Worm (Caenorhabditis elegans): ENCODE data around the gene Y26G10.6.

Gene Y26G10.6

ce11 chrV:17743802-17744201, 44.0 kb downstream of the Y26G10.6 start:
- TF ChIP-seq attf-4 (tag; optimal IDR thresholded peaks at IDR 0.05) (no peak), ceh-28 (tag; optimal IDR thresholded peaks at IDR 0.05) (no peak), F44E2.7 (GFP tag; IDR thresholded peaks at IDR 0.05) (no peak), nhr-10 (tag; optimal IDR thresholded peaks at IDR 0.05) (no peak), F37D6.2 (tag; optimal IDR thresholded peaks at IDR 0.05) (no peak), zfp-2 (tag; optimal IDR thresholded peaks at IDR 0.05) (no peak), pha-4 (GFP tag; IDR thresholded peaks at IDR 0.05) (no peak), pha-4 (tag; optimal IDR thresholded peaks at IDR 0.05) (no peak), nhr-111 (GFP tag; optimal IDR thresholded peaks at IDR 0.05) (no peak), nhr-42 (GFP tag; IDR thresholded peaks at IDR 0.05) (no peak), F49E8.2 (tag; optimal IDR thresholded peaks at IDR 0.05; ENCODE audit: borderline replicate concordance) (no peak), pqm-1 (tag; optimal IDR thresholded peaks at IDR 0.05) (no peak)

- no peak for TF ChIP-seq ctbp-1 (GFP tag; IDR thresholded peaks at IDR 0.05)
- no peak for TF ChIP-seq zip-2 (tag; optimal IDR thresholded peaks at IDR 0.05)
- no peak for TF ChIP-seq saeg-2 (GFP tag; IDR thresholded peaks at IDR 0.05)
- no peak for TF ChIP-seq dmd-9 (GFP tag; IDR thresholded peaks at IDR 0.05)
- TF ChIP-seq mes-2 (tag; optimal IDR thresholded peaks at IDR 0.05; ENCODE audit: poor library complexity, severe bottlenecking): no peak
- no peak for TF ChIP-seq F44E2.7 (GFP tag; IDR thresholded peaks at IDR 0.05)
- TF ChIP-seq snpc-1.2 (GFP tag; IDR thresholded peaks at IDR 0.05): no peak
- no peak for TF ChIP-seq F26F4.8 (GFP tag; conservative IDR thresholded peaks at IDR 0.05)
- no peak for TF ChIP-seq lin-38 (GFP tag; IDR thresholded peaks at IDR 0.05)
- no peak for TF ChIP-seq set-16 (GFP tag; IDR thresholded peaks at IDR 0.05)
- TF ChIP-seq rbr-2 (tag; optimal IDR thresholded peaks at IDR 0.05): no peak
- no peak for TF ChIP-seq hlh-30 (tag; optimal IDR thresholded peaks at IDR 0.05; ENCODE audit: insufficient read depth)
- no peak for TF ChIP-seq lin-29 (GFP tag; IDR thresholded peaks at IDR 0.05)
These were observed 47.2 kb downstream of the Y26G10.6 start, which contains the start of gene twk-36 for ce11 chrV:17746959-17747358. TSS of gene twk-36 (minus strand) at chrV:17747059.

ce11 chrV:17749181-17749580, 49.4 kb downstream of the Y26G10.6 start, which contains the start of gene R12G8.1:
TSS of gene R12G8.1 (minus strand) at chrV:17749243.
- no peak for TF ChIP-seq fos-1 (tag; optimal IDR thresholded peaks at IDR 0.05)
- no peak for TF ChIP-seq ceh-20 (GFP tag; IDR thresholded peaks at IDR 0.05)
- no peak for TF ChIP-seq T26A8.4 (GFP tag; IDR thresholded peaks at IDR 0.05)
- TF ChIP-seq ceh-44 (GFP tag; IDR thresholded peaks at IDR 0.05): no peak
- no peak for TF ChIP-seq zfp-3 (GFP tag; conservative IDR thresholded peaks at IDR 0.05)
- TF ChIP-seq lir-3 (tag; optimal IDR thresholded peaks at IDR 0.05): no peak
- TF ChIP-seq ztf-11 (tag; optimal IDR thresholded peaks at IDR 0.05): no peak
- TF ChIP-seq F44E2.7 (GFP tag; IDR thresholded peaks at IDR 0.05): no peak
- TF ChIP-seq F26F4.8 (GFP tag; conservative IDR thresholded peaks at IDR 0.05): no peak
- no peak for TF ChIP-seq ZK546.5 (tag; optimal IDR thresholded peaks at IDR 0.05)
- peak; percentile 88 for TF ChIP-seq fkh-10 (GFP tag; optimal IDR thresholded peaks at IDR 0.05)
- no peak for TF ChIP-seq lin-38 (GFP tag; IDR thresholded peaks at IDR 0.05)
- no peak for TF ChIP-seq lin-13 (GFP tag; optimal IDR thresholded peaks at IDR 0.05)
- no peak for TF ChIP-seq egl-43 (GFP tag; IDR thresholded peaks at IDR 0.05)
- no peak for TF ChIP-seq cey-2 (tag; optimal IDR thresholded peaks at IDR 0.05; ENCODE audit: borderline replicate concordance, insufficient read depth)
- TF ChIP-seq nhr-237 (tag; optimal IDR thresholded peaks at IDR 0.05): no peak
- no peak for TF ChIP-seq duxl-1 (tag; optimal IDR thresholded peaks at IDR 0.05; ENCODE audit: poor library complexity)
- TF ChIP-seq daf-12 (tag; optimal IDR thresholded peaks at IDR 0.05): no peak
- TF ChIP-seq pqm-1 (tag; optimal IDR thresholded peaks at IDR 0.05): no peak
- TF ChIP-seq lim-7 (GFP tag; IDR thresholded peaks at IDR 0.05): no peak
- TF ChIP-seq unc-39 (tag; optimal IDR thresholded peaks at IDR 0.05): no peak
- no peak for TF ChIP-seq nhr-25 (tag; optimal IDR thresholded peaks at IDR 0.05; ENCODE audit: borderline replicate concordance, insufficient read depth)
- peak; percentile 17 for TF ChIP-seq rbr-2 (tag; optimal IDR thresholded peaks at IDR 0.05)
- TF ChIP-seq F37D6.2 (tag; optimal IDR thresholded peaks at IDR 0.05): no peak
- TF ChIP-seq nhr-102 (tag; optimal IDR thresholded peaks at IDR 0.05): no peak
- TF ChIP-seq Y5F2A.4 (GFP tag; optimal IDR thresholded peaks at IDR 0.05): no peak
- TF ChIP-seq Y105C5A.15 (GFP tag; IDR thresholded peaks at IDR 0.05): no peak
- TF ChIP-seq ceh-32 (tag; optimal IDR thresholded peaks at IDR 0.05; ENCODE audit: poor library complexity): peak; percentile 26
- no peak for TF ChIP-seq Y48G9A.11 (GFP tag; IDR thresholded peaks at IDR 0.05)
- no peak for TF ChIP-seq mdt-29 (GFP tag; IDR thresholded peaks at IDR 0.05)
